Fruit fly (Drosophila melanogaster) whole organism, embryonic: ENCODE measurements around the gene ppk.
A peak's percentile ranks its signal among the peaks of the same experiment; 100 is the strongest.

ENCODE experiments used
- Antp ChIP-seq: fragments of 200-800 bp; sonication (Bioruptor generic); optimal IDR thresholded peaks from 3 replicates; lab custom pipeline; 2016; ENCODE audit warnings: missing biosample characterization, missing genetic modification characterization
- Awh ChIP-seq: fragments of 200-800 bp; sonication (Bioruptor generic); IDR thresholded peaks from 2 replicates; pipeline ENCODE4, ENCODE4 v1.3.6; 2022; ENCODE audit warnings: missing biosample characterization, missing genetic modification characterization
- CG10147 ChIP-seq: fragments of 200-800 bp; sonication (Bioruptor generic); optimal IDR thresholded peaks from 2 replicates; lab custom pipeline; 2019; ENCODE audit warnings: missing biosample characterization, mild to moderate bottlenecking, missing genetic modification characterization, moderate library complexity
- CG11504 ChIP-seq: fragments of 200-800 bp; sonication (Bioruptor generic); optimal IDR thresholded peaks from 3 replicates; lab custom pipeline; 2019; ENCODE audit warnings: missing biosample characterization, mild to moderate bottlenecking, missing genetic modification characterization, moderate library complexity
- CG11695 ChIP-seq: fragments of 200-800 bp; sonication (Bioruptor generic); IDR thresholded peaks from 3 replicates; pipeline ENCODE4 v1.3.6; 2022; ENCODE audit warnings: missing biosample characterization, missing genetic modification characterization
- CG14441 ChIP-seq: fragments of 200-800 bp; sonication (Bioruptor generic); IDR thresholded peaks from 2 replicates; pipeline ENCODE4 v1.3.6; 2022; ENCODE audit warnings: missing biosample characterization, missing genetic modification characterization
- CG15514 ChIP-seq: fragments of 200-800 bp; sonication (Bioruptor generic); optimal IDR thresholded peaks from 3 replicates; lab custom pipeline; 2017; ENCODE audit warnings: missing biosample characterization, missing genetic modification characterization, mild to moderate bottlenecking, moderate library complexity, missing genetic modification reagents
- CG17385 ChIP-seq: fragments of 200-800 bp; sonication (Bioruptor generic); optimal IDR thresholded peaks from 3 replicates; lab custom pipeline; 2018; ENCODE audit warnings: missing biosample characterization, mild to moderate bottlenecking, missing genetic modification characterization
- CG18011 ChIP-seq: fragments of 200-800 bp; sonication (Bioruptor generic); optimal IDR thresholded peaks from 2 replicates; lab custom pipeline; 2017; ENCODE audit warnings: missing biosample characterization, missing genetic modification characterization, mild to moderate bottlenecking, moderate library complexity, missing genotype
- CG2116 ChIP-seq: fragments of 200-800 bp; sonication (Bioruptor generic); optimal IDR thresholded peaks from 3 replicates; lab custom pipeline; 2018; ENCODE audit warnings: missing biosample characterization, mild to moderate bottlenecking, missing genetic modification characterization
- CG2889 ChIP-seq: fragments of 200-800 bp; sonication (Bioruptor generic); IDR thresholded peaks from 3 replicates; pipeline ENCODE4 v1.3.6; 2022; ENCODE audit warnings: missing biosample characterization, missing genetic modification characterization
- CG32532 ChIP-seq: fragments of 200-800 bp; sonication (Bioruptor generic); IDR thresholded peaks from 2 replicates; pipeline ENCODE4 v1.3.6; 2022; ENCODE audit warnings: missing biosample characterization, missing genetic modification characterization
- CG33557 ChIP-seq: fragments of 200-800 bp; sonication (Bioruptor generic); optimal IDR thresholded peaks from 2 replicates; lab custom pipeline; 2019; ENCODE audit warnings: missing biosample characterization, mild to moderate bottlenecking, missing genetic modification characterization, moderate library complexity
- CG34422 ChIP-seq: fragments of 200-800 bp; sonication (Bioruptor generic); IDR thresholded peaks from 3 replicates; pipeline ENCODE4 v1.3.6; 2022; ENCODE audit warnings: missing biosample characterization, missing genetic modification characterization
- CG3726 ChIP-seq: fragments of 200-800 bp; sonication (Bioruptor generic); IDR thresholded peaks from 3 replicates; pipeline ENCODE4, ENCODE4 v1.3.6; 2022; ENCODE audit warnings: missing biosample characterization, missing genetic modification characterization
- CG3838 ChIP-seq: fragments of 200-800 bp; sonication (Bioruptor generic); optimal IDR thresholded peaks from 3 replicates; lab custom pipeline; 2016; ENCODE audit warnings: missing biosample characterization, missing genetic modification characterization
- CG43689 ChIP-seq: fragments of 200-800 bp; sonication (Bioruptor generic); IDR thresholded peaks from 2 replicates; pipeline ENCODE4 v1.3.6; 2022; ENCODE audit warnings: missing biosample characterization, missing genetic modification characterization
- CG4404 ChIP-seq: fragments of 200-800 bp; sonication (Bioruptor generic); IDR thresholded peaks from 2 replicates; pipeline ENCODE4 v1.3.6; 2022; ENCODE audit warnings: missing biosample characterization, missing genetic modification characterization
- CG6689 ChIP-seq: fragments of 200-800 bp; sonication (Bioruptor generic); IDR thresholded peaks from 2 replicates; pipeline ENCODE4 v1.3.6; 2022; ENCODE audit warnings: missing biosample characterization, missing genetic modification characterization
- CG6854 ChIP-seq: fragments of 200-800 bp; sonication (Bioruptor generic); optimal IDR thresholded peaks from 3 replicates; lab custom pipeline; 2017; ENCODE audit warnings: missing biosample characterization, mild to moderate bottlenecking, missing genetic modification characterization
- CG7556 ChIP-seq: fragments of 200-800 bp; sonication (Bioruptor generic); optimal IDR thresholded peaks from 2 replicates; lab custom pipeline; 2017; ENCODE audit warnings: missing biosample characterization, mild to moderate bottlenecking, missing genetic modification characterization
- CG8944 ChIP-seq: fragments of 200-800 bp; sonication (Bioruptor generic); optimal IDR thresholded peaks from 3 replicates; lab custom pipeline; 2016; ENCODE audit warnings: missing biosample characterization, missing genetic modification characterization
- Chrac-16 ChIP-seq: fragments of 200-800 bp; sonication (Bioruptor generic); optimal IDR thresholded peaks from 3 replicates; lab custom pipeline; 2016; ENCODE audit warnings: missing biosample characterization, missing genetic modification characterization
- D19B ChIP-seq: fragments of 200-800 bp; sonication (Bioruptor generic); optimal IDR thresholded peaks from 2 replicates; lab custom pipeline; 2017; ENCODE audit warnings: missing biosample characterization, mild to moderate bottlenecking, missing genetic modification characterization
- Dbx ChIP-seq: fragments of 200-800 bp; sonication (Bioruptor generic); IDR thresholded peaks from 3 replicates; pipeline ENCODE4 v1.3.6; 2022; ENCODE audit warnings: missing biosample characterization, missing genetic modification characterization
- Deaf1 ChIP-seq: fragments of 200-800 bp; optimal IDR thresholded peaks from 3 replicates; lab custom pipeline; 2019; ENCODE audit warnings: missing biosample characterization, mild to moderate bottlenecking, missing genetic modification characterization, moderate library complexity
- Hey ChIP-seq: fragments of 200-800 bp; sonication (Bioruptor generic); optimal IDR thresholded peaks from 3 replicates; lab custom pipeline; 2018; ENCODE audit warnings: missing biosample characterization, mild to moderate bottlenecking, missing genetic modification characterization
- Lim3 ChIP-seq: fragments of 200-800 bp; sonication (Bioruptor generic); IDR thresholded peaks from 2 replicates; pipeline ENCODE4 v1.3.6; 2022; ENCODE audit warnings: missing biosample characterization, missing genetic modification characterization
- Mrtf ChIP-seq: fragments of 200-800 bp; sonication (Bioruptor generic); IDR thresholded peaks from 3 replicates; pipeline ENCODE4 v1.3.6; 2022; ENCODE audit warnings: missing biosample characterization, missing genetic modification characterization
- Nf-YA ChIP-seq: fragments of 200-800 bp; sonication (Bioruptor generic); IDR thresholded peaks from 2 replicates; pipeline ENCODE4 v1.3.6; 2022; ENCODE audit warnings: missing biosample characterization, missing genetic modification characterization
- NfI ChIP-seq: fragments of 200-800 bp; sonication (Bioruptor generic); optimal IDR thresholded peaks from 3 replicates; lab custom pipeline; 2018; ENCODE audit warnings: missing biosample characterization, mild to moderate bottlenecking, missing genetic modification characterization, moderate library complexity
- Pdp1 ChIP-seq, 2 experiments: fragments of 200-800 bp; sonication (Bioruptor generic); optimal IDR thresholded peaks; 3 replicates each; lab custom pipeline; 2016; ENCODE audit warnings: missing biosample characterization in 2 of 2, missing genetic modification characterization in 2 of 2, mild to moderate bottlenecking in 1 of 2, moderate library complexity in 1 of 2
- Poxn ChIP-seq: fragments of 200-800 bp; sonication (Bioruptor generic); IDR thresholded peaks from 2 replicates; pipeline ENCODE4 v1.3.6; 2022; ENCODE audit warnings: missing biosample characterization, missing genetic modification characterization
- Rfx ChIP-seq: fragments of 200-800 bp; sonication (Bioruptor generic); IDR thresholded peaks from 2 replicates; pipeline ENCODE4 v1.3.6; 2022; ENCODE audit warnings: missing biosample characterization, missing genetic modification characterization
- abd-A ChIP-seq: fragments of 200-800 bp; sonication (Bioruptor generic); optimal IDR thresholded peaks from 3 replicates; lab custom pipeline; 2019; ENCODE audit warnings: missing biosample characterization, mild to moderate bottlenecking, missing genetic modification characterization, moderate library complexity
- ap ChIP-seq: fragments of 200-800 bp; sonication (Bioruptor generic); IDR thresholded peaks from 2 replicates; pipeline ENCODE4 v1.3.6; 2022; ENCODE audit warnings: missing biosample characterization, missing genetic modification characterization
- ato ChIP-seq: fragments of 200-800 bp; sonication (Bioruptor generic); IDR thresholded peaks from 2 replicates; pipeline ENCODE4 v1.3.6; 2022; ENCODE audit warnings: missing biosample characterization, missing genetic modification characterization; ENCODE audit not compliant: partially characterized antibody
- az2 ChIP-seq: fragments of 200-800 bp; sonication (Bioruptor generic); optimal IDR thresholded peaks from 3 replicates; lab custom pipeline; 2016; ENCODE audit warnings: missing biosample characterization, missing genetic modification characterization
- chm ChIP-seq: fragments of 200-800 bp; sonication (Bioruptor generic); IDR thresholded peaks from 2 replicates; pipeline ENCODE4 v1.3.6; 2022; ENCODE audit warnings: missing biosample characterization, missing genetic modification characterization
- ems ChIP-seq: fragments of 200-800 bp; sonication (Bioruptor generic); optimal IDR thresholded peaks from 3 replicates; lab custom pipeline; 2016; ENCODE audit warnings: missing biosample characterization, missing genetic modification characterization
- gce ChIP-seq: fragments of 200-800 bp; sonication (Bioruptor generic); IDR thresholded peaks from 3 replicates; pipeline ENCODE4 v1.3.6; 2022; ENCODE audit warnings: missing biosample characterization, missing genetic modification characterization
- row ChIP-seq: fragments of 200-800 bp; sonication (Bioruptor generic); IDR thresholded peaks from 3 replicates; pipeline ENCODE4 v1.3.6; 2022; ENCODE audit warnings: missing biosample characterization, missing genetic modification characterization
- sd ChIP-seq: fragments of 200-800 bp; sonication (Bioruptor generic); optimal IDR thresholded peaks from 3 replicates; lab custom pipeline; 2018; ENCODE audit warnings: missing biosample characterization, mild to moderate bottlenecking, missing genetic modification characterization, moderate library complexity
- so ChIP-seq: fragments of 200-800 bp; sonication (Bioruptor generic); IDR thresholded peaks from 3 replicates; pipeline ENCODE4 v1.3.6; 2022; ENCODE audit warnings: missing biosample characterization, missing genetic modification characterization
- stc ChIP-seq: fragments of 200-800 bp; sonication (Bioruptor generic); IDR thresholded peaks from 2 replicates; pipeline ENCODE4 v1.3.6; 2022; ENCODE audit warnings: missing biosample characterization, missing genetic modification characterization
- sug ChIP-seq: fragments of 200-800 bp; optimal IDR thresholded peaks from 2 replicates; lab custom pipeline; 2019; ENCODE audit warnings: missing biosample characterization, mild to moderate bottlenecking, missing genetic modification characterization, moderate library complexity
- tap ChIP-seq: fragments of 200-800 bp; optimal IDR thresholded peaks from 3 replicates; lab custom pipeline; 2019; ENCODE audit warnings: missing biosample characterization, mild to moderate bottlenecking, missing genetic modification characterization, moderate library complexity
- trh ChIP-seq: fragments of 200-800 bp; sonication (Bioruptor generic); optimal IDR thresholded peaks from 2 replicates; lab custom pipeline; 2016; ENCODE audit warnings: missing biosample characterization, missing genetic modification characterization
- unc-4 ChIP-seq: fragments of 200-800 bp; sonication (Bioruptor generic); IDR thresholded peaks from 2 replicates; pipeline ENCODE4 v1.3.6; 2022; ENCODE audit warnings: missing biosample characterization, missing genetic modification characterization; ENCODE audit not compliant: partially characterized antibody
- vfl ChIP-seq: fragments of 200-800 bp; sonication (Bioruptor generic); optimal IDR thresholded peaks from 2 replicates; lab custom pipeline; 2016; ENCODE audit warnings: missing biosample characterization, missing genetic modification characterization
- z ChIP-seq: fragments of 200-800 bp; sonication (Bioruptor generic); IDR thresholded peaks from 3 replicates; pipeline ENCODE4 v1.3.6; 2022; ENCODE audit warnings: missing biosample characterization, missing genetic modification characterization

Gene ppk

dm6 chr2L:14372254-14372717 lies 8.7 kb downstream of the ppk start (continued):
- peak; percentile 62 for TF ChIP-seq ap
- peak; percentile 46 for TF ChIP-seq vfl (GFP tag; lab: Kevin White, UChicago)
- peak; percentile 56 for TF ChIP-seq sd
- TF ChIP-seq CG14441 (GFP tag; lab: Robert Waterston, UW), result peak; percentile 68
- peak; percentile 66; the same call in 2 of the 3 replicates for TF ChIP-seq CG2889 (GFP tag; lab: Robert Waterston, UW)
- peak; percentile 79 for TF ChIP-seq Dbx (GFP tag; lab: Robert Waterston, UW)
- peak; percentile 70 for TF ChIP-seq Mrtf (GFP tag; lab: Robert Waterston, UW)
- peak; percentile 91 for TF ChIP-seq CG11504 (tag; lab: Kevin White, UChicago)
- no peak for TF ChIP-seq ato
- peak; percentile 66; the same call in 2 of the 3 replicates for TF ChIP-seq so (GFP tag; lab: Robert Waterston, UW)
- TF ChIP-seq CG6854 (GFP tag; lab: Kevin White, UChicago), result no peak
- TF ChIP-seq Pdp1 (GFP tag; optimal IDR thresholded peaks at IDR 0.05; lab: Kevin White, UChicago), result peak; percentile 22 to 63
- TF ChIP-seq stc, result peak; percentile 75
- peak; percentile 8; the same call in 1 of the 2 replicates for TF ChIP-seq Lim3 (GFP tag; lab: Robert Waterston, UW)
- peak; percentile 79 for TF ChIP-seq az2 (GFP tag; lab: Kevin White, UChicago)
- peak; percentile 55 for TF ChIP-seq Antp
- TF ChIP-seq trh (GFP tag; lab: Kevin White, UChicago), result no peak
- peak; percentile 56; the same call in 1 of the 2 replicates for TF ChIP-seq chm
- TF ChIP-seq Chrac-16 (GFP tag; lab: Kevin White, UChicago), result peak; percentile 41
- TF ChIP-seq Awh (GFP tag; lab: Robert Waterston, UW), result peak; percentile 63
- TF ChIP-seq ems (GFP tag; lab: Kevin White, UChicago), result peak; percentile 29
- TF ChIP-seq Nf-YA (GFP tag; lab: Robert Waterston, UW), result 0 out of 2 replicates have a peak, but pooled peaks have one; percentile 36
- TF ChIP-seq CG18011 (GFP tag; lab: Kevin White, UChicago), result peak; percentile 42
- TF ChIP-seq CG4404 (GFP tag; lab: Robert Waterston, UW), result no peak
- TF ChIP-seq D19B, result peak; percentile 11
- 0 out of 3 replicates have a peak, but pooled peaks have one; percentile 20 for TF ChIP-seq CG3726 (GFP tag; lab: Robert Waterston, UW)
- TF ChIP-seq Poxn (GFP tag; lab: Robert Waterston, UW), result 0 out of 2 replicates have a peak, but pooled peaks have one; percentile 40
- peak; percentile 93 for TF ChIP-seq Rfx (GFP tag; lab: Robert Waterston, UW)
- peak; percentile 93 for TF ChIP-seq abd-A (tag; lab: Kevin White, UChicago)
- no peak for TF ChIP-seq z (GFP tag; lab: Robert Waterston, UW)
- peak; percentile 62; the same call in 1 of the 3 replicates for TF ChIP-seq gce (GFP tag; lab: Robert Waterston, UW)
- peak; percentile 41 for TF ChIP-seq NfI (GFP tag; lab: Kevin White, UChicago)
- peak; percentile 21 for TF ChIP-seq CG10147 (GFP tag; lab: Kevin White, UChicago)
- peak; percentile 86 for TF ChIP-seq row (GFP tag; lab: Robert Waterston, UW)
- peak; percentile 2 for TF ChIP-seq CG15514
- peak; percentile 80 for TF ChIP-seq CG7556 (GFP tag; lab: Kevin White, UChicago)
- TF ChIP-seq Hey (tag; lab: Kevin White, UChicago), result no peak
- TF ChIP-seq CG2116, result no peak
- peak; percentile 48; the same call in 1 of the 3 replicates for TF ChIP-seq CG34422
- peak; percentile 59 for TF ChIP-seq sug (tag; lab: Kevin White, UChicago)
- TF ChIP-seq CG3838 (GFP tag; lab: Kevin White, UChicago), result peak; percentile 35
- peak; percentile 81; the same call in 2 of the 3 replicates for TF ChIP-seq CG11695 (GFP tag; lab: Robert Waterston, UW)
- peak; percentile 29 for TF ChIP-seq tap (tag; lab: Kevin White, UChicago)
- TF ChIP-seq CG8944 (GFP tag; lab: Kevin White, UChicago), result peak; percentile 53
- peak; percentile 82 for TF ChIP-seq CG43689
- peak; percentile 78 for TF ChIP-seq CG32532 (GFP tag; lab: Robert Waterston, UW)
- TF ChIP-seq unc-4 (GFP tag; lab: Robert Waterston, UW), result no peak
- TF ChIP-seq Deaf1 (tag; lab: Kevin White, UChicago), result peak; percentile 63
- TF ChIP-seq CG33557 (GFP tag; lab: Kevin White, UChicago), result no peak
- TF ChIP-seq CG17385 (GFP tag; lab: Kevin White, UChicago), result peak; percentile 81
- peak; percentile 61; the same call in 1 of the 2 replicates for TF ChIP-seq CG6689 (GFP tag; lab: Robert Waterston, UW)
